Worm (Caenorhabditis elegans): ENCODE measurements around the gene F38E1.10.

The F38E1.10 gene

DNA sequence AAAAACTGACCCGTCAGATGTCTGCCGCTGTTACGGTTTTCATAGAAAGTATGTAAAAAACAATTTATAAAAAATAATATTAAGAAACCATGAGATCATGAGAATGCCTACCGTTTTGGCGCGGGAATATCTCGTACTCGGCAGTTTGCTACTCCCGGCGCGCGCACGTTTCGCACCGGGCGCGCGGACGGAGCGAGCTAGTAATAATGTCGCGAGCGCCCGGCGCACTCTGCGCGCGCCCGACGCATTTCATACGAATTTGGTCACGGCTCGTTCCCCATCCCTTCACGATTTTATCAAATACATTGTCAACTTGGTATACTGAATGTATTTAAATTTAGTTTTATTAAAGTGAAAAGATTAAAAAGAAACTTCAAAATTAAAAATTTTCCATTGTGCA lies 49.4 kb downstream of the F38E1.10 start:
- TF ChIP-seq daf-12 (tag; optimal IDR thresholded peaks at IDR 0.05) (no peak), egl-27 (tag; optimal IDR thresholded peaks at IDR 0.05) (no peak), nhr-12 (tag; optimal IDR thresholded peaks at IDR 0.05) (no peak), mdl-1 (tag; optimal IDR thresholded peaks at IDR 0.05) (no peak), nhr-28 (tag; optimal IDR thresholded peaks at IDR 0.05) (no peak), skn-1 (tag; optimal IDR thresholded peaks at IDR 0.05) (no peak), ceh-28 (tag; optimal IDR thresholded peaks at IDR 0.05) (no peak), lin-15B (tag; optimal IDR thresholded peaks at IDR 0.05) (no peak), nhr-43 (tag; optimal IDR thresholded peaks at IDR 0.05; ENCODE audit: poor library complexity, severe bottlenecking) (no peak), fos-1 (tag; optimal IDR thresholded peaks at IDR 0.05) (no peak), ztf-4 (tag; optimal IDR thresholded peaks at IDR 0.05) (no peak), jun-1 (tag; optimal IDR thresholded peaks at IDR 0.05) (no peak), nhr-23 (tag; optimal IDR thresholded peaks at IDR 0.05) (no peak), eor-1 (tag; optimal IDR thresholded peaks at IDR 0.05) (no peak), egl-5 (tag; optimal IDR thresholded peaks at IDR 0.05) (no peak)

Data from whole organism, L3 larva.